Fruit fly (Drosophila melanogaster) whole organism, wandering third instar larva: ENCODE results near the gene CG13737.

Experiments
- Hnf4 ChIP-seq: fragments of 200-800 bp; sonication (Bioruptor generic); optimal IDR thresholded peaks from 2 replicates; lab custom pipeline; 2016; ENCODE audit warnings: missing biosample characterization, mild to moderate bottlenecking, missing genetic modification characterization
- Hr83 ChIP-seq: fragments of 200-300 bp; sonication (Bioruptor generic); optimal IDR thresholded peaks from 2 replicates; lab custom pipeline; 2016; ENCODE audit warnings: missing biosample characterization, mild to moderate bottlenecking, missing genetic modification characterization, moderate library complexity; ENCODE audit not compliant: poor library complexity, severe bottlenecking
- N ChIP-seq: fragments of >200 bp; optimal IDR thresholded peaks from 2 replicates; lab custom pipeline; 2018; ENCODE audit warnings: missing biosample characterization, missing external identifiers, missing genetic modification characterization
- ey ChIP-seq: fragments of 200-800 bp; sonication (Bioruptor generic); optimal IDR thresholded peaks from 2 replicates; lab custom pipeline; 2016; ENCODE audit warnings: missing biosample characterization, missing genetic modification characterization
- foxo ChIP-seq, 2 experiments: fragments of 200-800 bp; sonication (Bioruptor generic); optimal IDR thresholded peaks; 2 replicates in 1 of 2; 3 replicates in 1 of 2; lab custom pipeline; 2016 to 2017; ENCODE audit warnings: missing biosample characterization in 2 of 2, missing genetic modification characterization in 2 of 2
- pan ChIP-seq: fragments of >200 bp; optimal IDR thresholded peaks from 2 replicates; lab custom pipeline; 2017
- psq ChIP-seq: fragments of 200-800 bp; sonication (Bioruptor generic); optimal IDR thresholded peaks from 3 replicates; lab custom pipeline; 2017; ENCODE audit warnings: missing biosample characterization, mild to moderate bottlenecking, missing genetic modification characterization, moderate library complexity

- TF ChIP-seq Hr83 (GFP tag; lab: Kevin White, UChicago) (no peak), pan (lab: Kevin White, UChicago) (no peak), psq (GFP tag; lab: Kevin White, UChicago) (no peak), N (GFP tag; lab: Kevin White, UChicago) (no peak), Hnf4 (no peak), ey (GFP tag; lab: Kevin White, UChicago) (no peak), foxo (GFP tag; optimal IDR thresholded peaks at IDR 0.05; lab: Kevin White, UChicago) (no peak)
These were observed 3.7 kb downstream of the CG13737 start for dm6 chr3L:13882532-13882931.
